Worm (Caenorhabditis elegans) whole organism, dauer: Measurements from ENCODE around the gene C08F1.8.
"Not testable (repeated sequence)": the region's sequence is repeated elsewhere in the genome, so short reads cannot be mapped to it uniquely, and the experiment has no call there.

Experiments used
- unc-62 ChIP-seq: sonication (generic microtip); optimal IDR thresholded peaks from 2 replicates; lab custom pipeline; 2017; ENCODE audit warnings: missing biosample characterization, missing genetic modification reagents, missing genetic modification characterization

C08F1.8 gene

DNA sequence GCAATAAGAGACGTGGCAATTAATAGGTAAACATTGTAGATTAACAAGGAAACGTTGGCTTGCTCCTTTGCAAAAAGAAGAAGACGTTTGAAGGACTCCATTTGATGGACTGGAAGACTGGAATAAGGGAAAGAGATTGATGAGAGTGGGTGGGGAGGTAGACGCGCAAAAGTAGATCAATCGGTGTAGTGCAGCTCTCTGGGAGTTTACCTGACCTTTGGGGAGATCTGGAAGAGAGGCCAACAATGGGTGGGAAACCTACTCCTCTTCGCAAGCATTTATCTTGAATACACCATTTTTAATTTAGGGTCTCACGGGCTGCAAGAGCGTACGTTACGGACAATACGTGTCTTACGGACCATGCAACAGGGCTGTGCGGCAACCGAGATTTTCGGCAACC is 1.8 kb downstream of the C08F1.8 start, which contains the start of gene C08F1.12:
TSS of gene C08F1.12 (minus strand) at position 101 of the 400 bp plus-strand sequence.
- no peak for TF ChIP-seq unc-62 (GFP tag; lab: Kevin White, UChicago)

DNA sequence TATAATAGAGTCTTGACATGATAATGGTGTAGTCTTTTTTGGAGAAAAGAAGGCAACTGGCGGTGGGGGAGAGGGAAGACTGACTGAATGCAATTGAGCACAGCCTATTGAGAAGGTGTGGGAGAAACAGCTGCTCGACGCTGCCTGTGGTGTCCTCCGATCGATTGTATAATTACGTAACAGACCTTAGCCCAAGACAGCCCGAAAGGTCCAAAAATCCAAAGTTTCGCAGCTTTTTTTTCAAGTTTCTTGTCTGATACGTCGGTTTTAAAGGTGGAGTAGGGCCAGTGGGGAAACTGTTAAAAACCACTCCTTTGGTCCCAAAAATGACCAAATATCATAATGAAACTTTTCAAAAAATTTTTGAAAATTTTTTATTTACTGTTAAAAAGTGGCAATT is 20.0 kb downstream of the C08F1.8 start, which contains the start of the genes C08F1.6 and fbxb-13:
TSS of gene C08F1.6 (minus strand) at position 101 of the 400 bp plus-strand sequence.
TSS of gene fbxb-13 (plus strand) at position 191 of the 400 bp plus-strand sequence.
- no peak for TF ChIP-seq unc-62 (GFP tag; lab: Kevin White, UChicago)

DNA sequence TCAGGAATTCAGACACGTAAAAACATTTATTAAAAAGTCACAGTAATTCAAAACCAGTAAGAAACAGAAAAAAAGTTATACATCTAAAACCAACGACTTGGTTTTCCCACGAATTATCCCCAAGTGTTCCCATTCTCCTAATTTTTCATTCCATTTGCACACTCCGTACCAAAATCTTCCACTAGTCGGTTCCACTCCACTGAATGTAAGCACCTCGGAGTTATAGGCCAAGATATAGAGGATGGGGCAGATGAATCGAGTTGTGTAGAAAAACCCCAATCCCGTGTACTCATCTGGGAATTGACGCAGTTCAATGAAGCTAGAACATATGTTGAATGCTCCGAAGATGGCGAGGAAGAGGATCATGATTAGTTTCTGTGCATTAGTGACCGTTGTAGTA is 20.9 kb downstream of the C08F1.8 start:
- no peak for TF ChIP-seq unc-62 (GFP tag; lab: Kevin White, UChicago)

DNA sequence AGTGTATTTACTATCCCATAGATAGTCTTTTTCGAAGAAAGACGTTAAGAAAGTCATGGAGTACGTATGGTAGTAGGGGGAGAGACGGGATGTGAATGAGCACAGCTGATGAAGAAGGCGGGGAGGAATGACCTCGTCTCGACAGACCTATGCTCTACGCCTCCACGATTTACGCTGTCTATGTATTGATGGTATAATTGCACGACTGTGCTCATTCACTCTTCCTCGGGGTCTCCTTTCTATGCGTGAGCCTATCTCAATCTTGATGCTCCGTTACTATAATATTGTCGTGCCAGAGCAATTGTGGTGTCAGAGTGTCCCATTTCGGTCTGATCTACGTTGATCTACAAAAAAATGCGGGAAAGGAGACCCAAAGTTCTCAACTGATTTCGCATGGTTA is 21.9 kb downstream of the C08F1.8 start, which contains the start of gene C08F1.10:
TSS of gene C08F1.10 (minus strand) at position 101 of the 400 bp plus-strand sequence.
- TF ChIP-seq unc-62 (GFP tag; lab: Kevin White, UChicago) = no peak

DNA sequence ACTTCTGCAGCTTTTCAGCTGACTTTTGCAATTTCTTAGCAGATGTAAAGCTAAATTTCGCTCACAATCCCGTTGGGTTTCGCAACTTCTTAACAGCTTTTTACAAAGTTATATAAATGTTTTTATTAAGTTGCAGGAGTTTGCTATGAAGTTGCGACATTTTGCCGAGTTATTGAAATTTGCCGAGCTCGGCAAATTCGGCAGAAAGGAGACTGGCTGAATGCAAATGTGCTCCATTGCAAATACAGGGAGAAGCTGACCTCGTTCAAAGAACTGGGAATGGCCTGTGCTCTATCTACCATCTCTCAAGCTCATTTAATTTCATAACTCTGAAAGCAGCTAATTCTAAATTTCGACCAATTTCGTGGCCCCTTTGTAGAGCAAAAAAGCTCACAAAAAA is 23.3 kb downstream of the C08F1.8 start, which contains the start of gene C08F1.11:
TSS of gene C08F1.11 (minus strand) at position 101 of the 400 bp plus-strand sequence.
- TF ChIP-seq unc-62 (GFP tag; lab: Kevin White, UChicago) = no peak

DNA sequence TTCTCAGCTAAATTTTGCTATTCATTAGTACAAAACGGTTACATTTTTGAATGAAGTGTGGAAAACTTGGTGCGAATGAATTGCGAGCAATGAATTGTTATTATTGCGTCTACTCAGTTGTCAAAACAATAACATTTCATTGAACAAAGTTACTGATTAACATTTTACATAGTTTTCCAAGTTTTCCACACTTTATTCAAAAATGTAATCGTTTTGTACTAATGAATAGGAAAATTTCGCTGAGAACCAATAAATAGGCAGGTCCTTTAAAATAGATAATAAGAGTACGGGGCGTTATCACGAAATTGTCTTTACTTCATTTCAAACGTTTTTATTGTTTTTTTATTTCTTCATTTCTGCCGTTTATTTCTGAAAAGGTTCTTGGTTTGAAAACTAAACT is 25.6 kb downstream of the C08F1.8 start, which contains the start of gene math-4:
TSS of gene math-4 (minus strand) at position 101 of the 400 bp plus-strand sequence.
- no peak for TF ChIP-seq unc-62 (GFP tag; lab: Kevin White, UChicago)

DNA sequence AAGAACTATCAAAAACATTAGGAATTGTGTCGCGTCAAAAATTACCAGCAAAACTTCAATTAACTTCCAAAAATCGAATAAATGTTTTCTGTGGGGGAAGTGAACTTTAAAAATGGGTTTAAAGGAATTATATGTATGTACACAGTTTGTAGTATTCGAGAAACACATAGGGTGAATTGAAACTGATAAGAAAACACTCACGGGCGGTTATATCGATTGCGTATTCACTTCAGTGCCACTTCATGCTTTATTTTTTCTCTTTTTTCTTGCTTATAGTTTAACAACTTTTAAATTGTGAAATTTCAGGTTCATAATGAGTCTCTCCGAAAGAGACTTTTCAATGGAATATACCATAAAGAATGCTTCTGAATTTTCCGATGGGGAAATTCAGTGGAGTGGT is 32.9 kb downstream of the C08F1.8 start, which contains the start of gene F36H5.14:
TSS of gene F36H5.14 (plus strand) at position 301 of the 400 bp plus-strand sequence.
- TF ChIP-seq unc-62 (GFP tag; lab: Kevin White, UChicago) = not testable (repeated sequence)

DNA sequence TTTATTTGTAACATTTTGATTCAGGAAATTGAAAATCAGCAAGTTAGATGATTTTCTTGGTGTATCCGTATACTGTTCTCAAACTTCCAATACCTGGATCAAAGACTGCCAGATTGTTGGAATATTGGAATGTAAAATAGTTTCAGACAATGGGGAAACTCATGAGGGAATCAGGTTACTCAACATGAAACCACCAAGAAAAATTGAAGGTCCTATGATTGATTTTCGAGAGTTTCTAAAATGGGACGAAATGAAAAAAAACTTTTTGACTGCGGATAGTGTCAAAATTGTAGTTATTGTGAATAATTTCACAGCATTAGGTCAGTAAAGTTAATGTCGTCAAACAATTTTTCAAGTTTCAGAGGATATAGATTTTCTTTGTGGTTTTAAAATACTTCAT is 36.3 kb downstream of the C08F1.8 start, which contains the start of gene math-3:
TSS of gene math-3 (plus strand) at position 301 of the 400 bp plus-strand sequence.
- TF ChIP-seq unc-62 (GFP tag; lab: Kevin White, UChicago) = no peak

DNA sequence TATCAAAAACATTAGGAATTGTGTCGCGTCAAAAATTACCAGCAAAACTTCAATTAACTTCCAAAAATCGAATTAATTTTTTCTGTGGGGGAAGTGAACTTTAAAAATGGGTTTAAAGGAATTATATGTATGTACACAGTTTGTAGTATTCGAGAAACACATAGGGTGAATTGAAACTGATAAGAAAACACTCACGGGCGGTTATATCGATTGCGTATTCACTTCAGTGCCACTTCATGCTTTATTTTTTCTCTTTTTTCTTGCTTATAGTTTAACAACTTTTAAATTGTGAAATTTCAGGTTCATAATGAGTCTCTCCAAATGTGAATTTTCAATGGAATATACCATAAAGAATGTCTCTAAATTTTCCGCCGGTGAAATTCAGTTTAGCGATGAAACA is 36.8 kb downstream of the C08F1.8 start, which contains the start of gene math-26:
TSS of gene math-26 (plus strand) at position 301 of the 400 bp plus-strand sequence.
- TF ChIP-seq unc-62 (GFP tag; lab: Kevin White, UChicago) = not testable (repeated sequence)

DNA sequence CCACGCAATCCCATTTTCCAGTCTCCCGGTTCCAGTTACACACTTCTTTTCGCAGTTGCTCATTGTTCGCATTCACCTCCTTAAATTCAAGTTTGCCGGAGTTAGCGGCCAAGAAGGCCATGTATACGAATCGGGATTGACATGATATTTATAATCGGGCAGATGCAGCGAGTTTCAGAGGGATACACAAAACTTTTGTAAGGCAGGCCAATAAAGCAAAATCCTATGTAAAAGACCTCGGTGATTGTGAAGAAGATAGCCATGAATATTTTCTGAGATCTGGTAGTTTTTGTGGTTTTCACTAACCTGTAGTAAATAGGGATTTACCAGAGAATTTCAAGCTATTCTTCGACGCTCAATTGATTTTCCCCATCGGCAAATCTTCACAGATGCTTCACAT is 41.4 kb downstream of the C08F1.8 start:
- TF ChIP-seq unc-62 (GFP tag; lab: Kevin White, UChicago) = no peak

DNA sequence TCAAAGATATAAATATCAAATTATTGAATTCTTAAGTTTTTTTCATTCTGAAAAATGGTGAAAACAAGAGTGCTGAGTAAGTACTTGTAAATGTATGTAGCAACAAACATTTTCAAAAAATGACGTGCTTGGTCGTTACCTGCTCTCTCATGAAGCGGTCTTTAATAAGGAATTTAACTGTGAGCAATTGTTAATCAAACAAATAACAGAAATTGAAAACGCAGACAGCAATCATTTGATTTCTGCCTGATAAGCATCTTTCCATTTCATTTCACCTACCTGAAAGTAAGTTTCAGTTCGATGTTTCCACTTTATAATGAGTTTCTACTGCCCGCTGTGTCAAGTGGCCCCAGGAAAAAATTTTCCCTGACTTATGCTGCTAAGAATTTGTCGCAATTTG is 45.0 kb downstream of the C08F1.8 start, which contains the start of gene math-28:
TSS of gene math-28 (plus strand) at position 301 of the 400 bp plus-strand sequence.
- TF ChIP-seq unc-62 (GFP tag; lab: Kevin White, UChicago) = no peak

DNA sequence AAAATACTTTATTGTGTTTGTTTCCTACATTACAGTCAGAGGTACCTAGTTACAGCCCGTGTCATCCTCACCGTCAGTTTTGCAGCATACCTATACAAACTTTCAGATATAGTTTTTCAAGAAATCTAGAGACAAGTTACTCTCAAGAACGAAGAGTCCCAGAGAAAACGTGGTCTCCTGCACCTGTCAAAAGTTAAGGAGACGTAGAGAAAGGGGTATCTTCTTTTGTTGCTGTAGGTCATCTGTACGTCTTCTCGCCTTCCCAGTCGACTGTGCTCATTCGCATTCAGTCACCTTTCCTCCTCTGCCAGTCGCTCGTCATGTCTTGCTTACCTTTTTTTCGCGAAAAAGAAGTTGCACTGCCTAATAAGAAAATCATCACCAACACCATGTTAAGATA is 46.6 kb downstream of the C08F1.8 start, which contains the start of gene F36H5.4:
TSS of gene F36H5.4 (plus strand) at position 301 of the 400 bp plus-strand sequence.
- TF ChIP-seq unc-62 (GFP tag; lab: Kevin White, UChicago) = no peak

DNA sequence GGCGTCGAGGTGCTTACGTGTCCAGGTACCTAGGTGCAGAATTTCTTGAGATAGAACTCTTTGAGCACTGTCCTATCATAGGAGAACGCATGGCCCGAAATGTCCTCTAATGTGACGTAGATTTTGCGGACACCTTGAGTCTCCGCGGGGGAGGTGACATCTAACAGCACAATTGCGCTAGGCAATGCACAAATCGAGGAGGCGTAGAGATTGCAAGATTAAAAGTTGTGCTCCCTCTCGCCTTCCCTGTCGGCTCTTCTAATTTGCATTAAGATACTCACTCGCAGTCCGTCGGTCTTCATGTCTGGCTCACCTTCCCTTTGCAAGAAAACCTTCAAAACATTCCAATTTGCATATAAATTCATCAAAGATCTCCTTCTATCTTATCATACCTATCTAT is 48.5 kb downstream of the C08F1.8 start, which contains the start of gene F36H5.18:
TSS of gene F36H5.18 (plus strand) at position 301 of the 400 bp plus-strand sequence.
- TF ChIP-seq unc-62 (GFP tag; lab: Kevin White, UChicago) = no peak
